Fruit fly (Drosophila melanogaster) whole organism, embryonic: ENCODE data around the gene CG32984.

Experiments
- Blimp-1 ChIP-seq: fragments of 200-800 bp; sonication (Bioruptor generic); optimal IDR thresholded peaks from 3 replicates; lab custom pipeline; 2018; ENCODE audit warnings: missing biosample characterization, missing genetic modification characterization, mild to moderate bottlenecking, moderate library complexity, missing genetic modification reagents
- BtbVII ChIP-seq: fragments of 200-800 bp; sonication (Bioruptor generic); optimal IDR thresholded peaks from 3 replicates; lab custom pipeline; 2017; ENCODE audit warnings: missing biosample characterization, mild to moderate bottlenecking, missing genetic modification characterization
- CG10654 ChIP-seq: fragments of 200-800 bp; sonication (Bioruptor generic); optimal IDR thresholded peaks from 2 replicates; lab custom pipeline; 2016; ENCODE audit warnings: missing biosample characterization, missing genetic modification characterization
- CG10979 ChIP-seq: fragments of 200-800 bp; sonication (Bioruptor generic); optimal IDR thresholded peaks from 2 replicates; lab custom pipeline; 2018; ENCODE audit warnings: missing biosample characterization, mild to moderate bottlenecking, missing genetic modification characterization, moderate library complexity
- CG11085 ChIP-seq: fragments of 200-800 bp; sonication (Bioruptor generic); IDR thresholded peaks from 2 replicates; pipeline ENCODE4 v1.3.6; 2022; ENCODE audit warnings: missing biosample characterization, missing genetic modification characterization
- CG11695 ChIP-seq: fragments of 200-800 bp; sonication (Bioruptor generic); IDR thresholded peaks from 3 replicates; pipeline ENCODE4 v1.3.6; 2022; ENCODE audit warnings: missing biosample characterization, missing genetic modification characterization
- CG13775 ChIP-seq: fragments of 200-800 bp; sonication (Bioruptor generic); optimal IDR thresholded peaks from 3 replicates; lab custom pipeline; 2017; ENCODE audit warnings: missing biosample characterization, mild to moderate bottlenecking, missing genetic modification characterization
- CG14710 ChIP-seq: fragments of 200-800 bp; sonication (Bioruptor generic); optimal IDR thresholded peaks from 3 replicates; lab custom pipeline; 2019; ENCODE audit warnings: missing biosample characterization, mild to moderate bottlenecking, missing genetic modification characterization, moderate library complexity
- CG16813 ChIP-seq: fragments of 200-800 bp; sonication (Bioruptor generic); IDR thresholded peaks from 3 replicates; pipeline ENCODE4 v1.3.6; 2022; ENCODE audit warnings: missing biosample characterization, missing genetic modification characterization; ENCODE audit not compliant: partially characterized antibody
- CG17186 ChIP-seq: fragments of 200-800 bp; sonication (Bioruptor generic); optimal IDR thresholded peaks from 3 replicates; lab custom pipeline; 2017; ENCODE audit warnings: missing biosample characterization, missing genetic modification reagents, missing genetic modification characterization
- CG17612 ChIP-seq: fragments of 200-800 bp; sonication (Bioruptor generic); IDR thresholded peaks from 2 replicates; pipeline ENCODE4 v1.3.6; 2022; ENCODE audit warnings: missing biosample characterization, missing genetic modification characterization
- CG18619 ChIP-seq: fragments of 200-800 bp; sonication (Bioruptor generic); optimal IDR thresholded peaks from 3 replicates; lab custom pipeline; 2017; ENCODE audit warnings: missing biosample characterization, mild to moderate bottlenecking, missing genetic modification characterization
- CG2116 ChIP-seq: fragments of 200-800 bp; sonication (Bioruptor generic); optimal IDR thresholded peaks from 3 replicates; lab custom pipeline; 2018; ENCODE audit warnings: missing biosample characterization, mild to moderate bottlenecking, missing genetic modification characterization
- CG2712 ChIP-seq: fragments of 200-800 bp; optimal IDR thresholded peaks from 3 replicates; lab custom pipeline; 2019; ENCODE audit warnings: missing biosample characterization, mild to moderate bottlenecking, missing genetic modification characterization, moderate library complexity
- CG30403 ChIP-seq: fragments of 200-800 bp; sonication (Bioruptor generic); optimal IDR thresholded peaks from 3 replicates; lab custom pipeline; 2016; ENCODE audit warnings: missing biosample characterization, missing genetic modification characterization
- CG30431 ChIP-seq: fragments of 200-800 bp; sonication (Bioruptor generic); optimal IDR thresholded peaks from 2 replicates; lab custom pipeline; 2017; ENCODE audit warnings: missing biosample characterization, missing genetic modification characterization
- CG3407 ChIP-seq: fragments of 200-800 bp; sonication (Bioruptor generic); optimal IDR thresholded peaks from 2 replicates; lab custom pipeline; 2018; ENCODE audit warnings: missing biosample characterization, mild to moderate bottlenecking, missing genetic modification characterization
- CG34376 ChIP-seq: fragments of 200-800 bp; sonication (Bioruptor generic); optimal IDR thresholded peaks from 2 replicates; lab custom pipeline; 2018; ENCODE audit warnings: missing biosample characterization, mild to moderate bottlenecking, missing genetic modification characterization
- CG3838 ChIP-seq: fragments of 200-800 bp; sonication (Bioruptor generic); optimal IDR thresholded peaks from 3 replicates; lab custom pipeline; 2016; ENCODE audit warnings: missing biosample characterization, missing genetic modification characterization
- CG42726 ChIP-seq: fragments of 200-800 bp; sonication (Bioruptor generic); IDR thresholded peaks from 2 replicates; pipeline ENCODE4 v1.3.6; 2022; ENCODE audit warnings: missing biosample characterization, missing genetic modification characterization; ENCODE audit not compliant: partially characterized antibody
- CG4854 ChIP-seq: fragments of 200-800 bp; sonication (Bioruptor generic); optimal IDR thresholded peaks from 2 replicates; lab custom pipeline; 2016; ENCODE audit warnings: missing biosample characterization, missing genetic modification characterization, inconsistent platforms
- CG7786 ChIP-seq: fragments of 200-800 bp; sonication (Bioruptor generic); optimal IDR thresholded peaks from 2 replicates; lab custom pipeline; 2016; ENCODE audit warnings: missing biosample characterization, missing genetic modification characterization
- CG8765 ChIP-seq: fragments of 200-800 bp; sonication (Bioruptor generic); IDR thresholded peaks from 2 replicates; pipeline ENCODE4 v1.3.6; 2022; ENCODE audit warnings: missing biosample characterization, missing genetic modification characterization
- CkIIα-i1 ChIP-seq: fragments of 200-800 bp; sonication (Bioruptor generic); IDR thresholded peaks from 2 replicates; pipeline ENCODE4 v1.3.6; 2022; ENCODE audit warnings: missing biosample characterization, missing genetic modification characterization
- Dfd ChIP-seq, 2 experiments: fragments of >200 bp; optimal IDR thresholded peaks; 2 replicates each; lab custom pipeline; 2017; ENCODE audit warnings: missing biosample characterization in 2 of 2, missing genetic modification characterization in 2 of 2
- Doc3 ChIP-seq: fragments of 200-800 bp; sonication (Bioruptor generic); IDR thresholded peaks from 3 replicates; pipeline ENCODE4 v1.3.6; 2022; ENCODE audit warnings: missing biosample characterization, missing genetic modification characterization; ENCODE audit not compliant: partially characterized antibody
- HLH3B ChIP-seq: fragments of 200-800 bp; sonication (Bioruptor generic); IDR thresholded peaks from 2 replicates; pipeline ENCODE4 v1.3.6; 2022; ENCODE audit warnings: missing biosample characterization, missing genetic modification characterization
- Neu2 ChIP-seq: fragments of 200-800 bp; sonication (Bioruptor generic); optimal IDR thresholded peaks from 3 replicates; lab custom pipeline; 2016; ENCODE audit warnings: missing biosample characterization, missing genetic modification characterization, borderline replicate concordance
- Optix ChIP-seq: fragments of 200-800 bp; sonication (Bioruptor generic); IDR thresholded peaks from 3 replicates; pipeline ENCODE4 v1.3.6; 2022; ENCODE audit warnings: missing biosample characterization, missing genetic modification characterization
- Sox100B ChIP-seq: fragments of 200-800 bp; sonication (Bioruptor generic); optimal IDR thresholded peaks from 3 replicates; lab custom pipeline; 2018; ENCODE audit warnings: missing biosample characterization, mild to moderate bottlenecking, missing genetic modification characterization
- Stat92E ChIP-seq, 3 experiments: fragments of >200 bp in 2 of 3; fragments of 200-800 bp in 1 of 3; sonication (Bioruptor generic) in 1 of 3; optimal IDR thresholded peaks; 2 replicates each; lab custom pipeline; 2017 to 2019; ENCODE audit warnings: missing biosample characterization in 3 of 3, missing genetic modification characterization in 3 of 3, mild to moderate bottlenecking in 1 of 3, moderate library complexity in 1 of 3
- chm ChIP-seq: fragments of 200-800 bp; sonication (Bioruptor generic); IDR thresholded peaks from 2 replicates; pipeline ENCODE4 v1.3.6; 2022; ENCODE audit warnings: missing biosample characterization, missing genetic modification characterization
- crc ChIP-seq: fragments of 200-800 bp; sonication (Bioruptor generic); optimal IDR thresholded peaks from 2 replicates; lab custom pipeline; 2016; ENCODE audit warnings: missing biosample characterization, missing genetic modification characterization
- grau ChIP-seq: fragments of 200-800 bp; optimal IDR thresholded peaks from 3 replicates; lab custom pipeline; 2019; ENCODE audit warnings: missing biosample characterization, mild to moderate bottlenecking, missing genetic modification characterization, moderate library complexity
- gsb ChIP-seq: fragments of 200-800 bp; sonication (Bioruptor generic); IDR thresholded peaks from 2 replicates; pipeline ENCODE4 v1.3.6; 2022; ENCODE audit warnings: missing biosample characterization, missing genetic modification characterization
- lbe ChIP-seq: fragments of 200-800 bp; sonication (Bioruptor generic); optimal IDR thresholded peaks from 2 replicates; lab custom pipeline; 2016; ENCODE audit warnings: missing biosample characterization, mild to moderate bottlenecking, missing genetic modification characterization
- odd ChIP-seq: fragments of 200-800 bp; sonication (Bioruptor generic); optimal IDR thresholded peaks from 2 replicates; lab custom pipeline; 2017; ENCODE audit warnings: missing biosample characterization, mild to moderate bottlenecking, missing genetic modification characterization
- pb ChIP-seq: fragments of 200-800 bp; sonication (Bioruptor generic); optimal IDR thresholded peaks from 3 replicates; lab custom pipeline; 2016; ENCODE audit warnings: missing biosample characterization, missing genetic modification characterization
- pita ChIP-seq: fragments of 200-800 bp; sonication (Bioruptor generic); optimal IDR thresholded peaks from 2 replicates; lab custom pipeline; 2017; ENCODE audit warnings: missing biosample characterization, mild to moderate bottlenecking, missing genetic modification characterization
- prd ChIP-seq, 3 experiments: fragments of >200 bp in 2 of 3; fragments of 200-800 bp in 1 of 3; sonication (Bioruptor generic) in 1 of 3; optimal IDR thresholded peaks in 2 of 3; IDR thresholded peaks in 1 of 3; 2 replicates in 2 of 3; 3 replicates in 1 of 3; pipeline versions ENCODE4 v1.3.6 to Lab custom; 2017 to 2022; ENCODE audit warnings: missing biosample characterization in 1 of 3, missing genetic modification characterization in 1 of 3
- repo ChIP-seq: fragments of 200-800 bp; sonication (Bioruptor generic); optimal IDR thresholded peaks from 2 replicates; lab custom pipeline; 2016; ENCODE audit warnings: missing biosample characterization, missing genetic modification characterization
- shn ChIP-seq: fragments of 200-800 bp; sonication (Bioruptor generic); optimal IDR thresholded peaks from 3 replicates; lab custom pipeline; 2016; ENCODE audit warnings: missing biosample characterization, missing genetic modification characterization
- ssp ChIP-seq: fragments of 200-800 bp; sonication (Bioruptor generic); IDR thresholded peaks from 2 replicates; pipeline ENCODE4 v1.3.6; 2022; ENCODE audit warnings: missing biosample characterization, missing genetic modification characterization
- tup ChIP-seq: fragments of 200-800 bp; sonication (Bioruptor generic); optimal IDR thresholded peaks from 2 replicates; lab custom pipeline; 2016; ENCODE audit warnings: missing biosample characterization, mild to moderate bottlenecking, missing genetic modification characterization, moderate library complexity
- unc-4 ChIP-seq: fragments of 200-800 bp; sonication (Bioruptor generic); IDR thresholded peaks from 2 replicates; pipeline ENCODE4 v1.3.6; 2022; ENCODE audit warnings: missing biosample characterization, missing genetic modification characterization; ENCODE audit not compliant: partially characterized antibody
- vnd ChIP-seq: fragments of 200-800 bp; sonication (Bioruptor generic); IDR thresholded peaks from 3 replicates; pipeline ENCODE4 v1.3.6; 2022; ENCODE audit warnings: missing biosample characterization, missing genetic modification characterization; ENCODE audit not compliant: partially characterized antibody
- wor ChIP-seq: fragments of 200-800 bp; sonication (Bioruptor generic); IDR thresholded peaks from 2 replicates; pipeline ENCODE4 v1.3.6; 2022; ENCODE audit warnings: missing biosample characterization, missing genetic modification characterization

CG32984 gene

dm6 chr2L:8984614-8985318 lies 20.0 kb downstream of the CG32984 start, which contains the start of gene CG13101 (continued):
- TF ChIP-seq CG17186 (GFP tag; lab: Kevin White, UChicago) (no peak), Optix (GFP tag; lab: Robert Waterston, UW) (no peak), repo (GFP tag; lab: Kevin White, UChicago) (peak; percentile 68), pita (GFP tag; lab: Kevin White, UChicago) (no peak), Sox100B (peak; percentile 89), CG10979 (peak; percentile 94), CG18619 (GFP tag; lab: Kevin White, UChicago) (peak; percentile 87), CG14710 (tag; lab: Kevin White, UChicago) (peak; percentile 91), CG2712 (tag; lab: Kevin White, UChicago) (peak; percentile 97), odd (GFP tag; lab: Kevin White, UChicago) (peak; percentile 90), CG7786 (GFP tag; lab: Kevin White, UChicago) (peak; percentile 83), CG13775 (GFP tag; lab: Kevin White, UChicago) (peak; percentile 89), lbe (GFP tag; lab: Kevin White, UChicago) (peak; percentile 94), CG34376 (GFP tag; lab: Kevin White, UChicago) (peak; percentile 62), CG4854 (GFP tag; lab: Kevin White, UChicago) (peak; percentile 79), CG17612 (GFP tag; lab: Robert Waterston, UW) (peak; percentile 87), HLH3B (peak; percentile 95), prd (optimal IDR thresholded peaks at IDR 0.05; lab: Kevin White, UChicago) (no peak), prd (GFP tag; IDR thresholded peaks at IDR 0.05; lab: Robert Waterston, UW) (peak; percentile 94), CG3407 (peak; percentile 87), wor (GFP tag; lab: Robert Waterston, UW) (peak; percentile 85), Blimp-1 (peak; percentile 93), CG11695 (GFP tag; lab: Robert Waterston, UW) (peak; percentile 97), shn (GFP tag; lab: Kevin White, UChicago) (peak; percentile 3), CG16813 (no peak), CG11085 (GFP tag; lab: Robert Waterston, UW) (peak; percentile 89), CG30403 (peak; percentile 94), CG8765 (GFP tag; lab: Robert Waterston, UW) (peak; percentile 80; the same call in 1 of the 2 replicates), vnd (GFP tag; lab: Robert Waterston, UW) (no peak), Dfd (GFP tag; optimal IDR thresholded peaks at IDR 0.05; lab: Kevin White, UChicago) (no peak), crc (peak; percentile 63), CG42726 (GFP tag; lab: Robert Waterston, UW) (no peak), unc-4 (GFP tag; lab: Robert Waterston, UW) (no peak), pb (GFP tag; lab: Kevin White, UChicago) (peak; percentile 62), chm (GFP tag; lab: Robert Waterston, UW) (peak; percentile 93; the same call in 1 of the 2 replicates), CG3838 (GFP tag; lab: Kevin White, UChicago) (peak; percentile 65), grau (tag; lab: Kevin White, UChicago) (peak; percentile 94), CG10654 (GFP tag; lab: Kevin White, UChicago) (peak; percentile 84), Doc3 (GFP tag; lab: Robert Waterston, UW) (no peak), tup (GFP tag; lab: Kevin White, UChicago) (peak; percentile 75), Neu2 (GFP tag; lab: Kevin White, UChicago) (no peak), CG30431 (GFP tag; lab: Kevin White, UChicago) (peak; percentile 70), ssp (peak; percentile 87), CkIIα-i1 (GFP tag; lab: Robert Waterston, UW) (peak; percentile 51; the same call in 1 of the 2 replicates), BtbVII (GFP tag; lab: Kevin White, UChicago) (peak; percentile 89), CG2116 (peak; percentile 72), Stat92E (GFP tag; optimal IDR thresholded peaks at IDR 0.05; lab: Kevin White, UChicago) (peak in 1 of 3 experiments; percentile 83), gsb (peak; percentile 89)
